Fruit fly (Drosophila melanogaster) whole organism, prepupa: Measurements from ENCODE around the gene CG42323.

Source experiments
- CG16779 ChIP-seq: fragments of 200-800 bp; sonication (Bioruptor generic); optimal IDR thresholded peaks from 3 replicates; lab custom pipeline; 2017; ENCODE audit warnings: missing biosample characterization, mild to moderate bottlenecking, missing genetic modification characterization
- CG4318 ChIP-seq: fragments of 200-800 bp; sonication (Bioruptor generic); optimal IDR thresholded peaks from 3 replicates; lab custom pipeline; 2017; ENCODE audit warnings: missing biosample characterization, mild to moderate bottlenecking, missing genetic modification characterization
- Smox ChIP-seq: fragments of 200-800 bp; sonication (Bioruptor generic); optimal IDR thresholded peaks from 3 replicates; lab custom pipeline; 2016; ENCODE audit warnings: missing biosample characterization, missing genetic modification characterization

DNA sequence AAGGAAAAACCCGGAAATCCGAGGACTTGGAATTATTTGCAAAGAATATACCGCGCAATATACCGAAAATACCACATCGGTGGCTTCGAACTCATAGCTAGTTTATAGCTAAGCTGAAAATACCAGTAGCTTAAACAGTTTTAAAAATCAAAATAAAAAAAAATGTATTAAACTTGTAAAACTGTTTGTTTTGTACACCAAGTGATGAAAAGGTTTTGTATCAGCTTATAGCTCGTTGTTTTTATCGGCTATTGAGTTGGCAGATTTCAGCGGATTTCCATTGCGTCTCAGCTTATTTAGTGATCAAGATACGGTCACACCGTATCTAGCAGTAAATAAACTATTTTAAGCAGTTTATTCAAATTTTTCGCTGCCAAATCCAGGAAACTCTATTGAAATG is 42.4 kb upstream of the CG42323 start, which contains the start of the genes por and CG6179:
- TF ChIP-seq CG16779 (tag; lab: Kevin White, UChicago) = no peak
- no peak for TF ChIP-seq CG4318 (GFP tag; lab: Kevin White, UChicago)
- no peak for TF ChIP-seq Smox (GFP tag; lab: Kevin White, UChicago)
